Worm (Caenorhabditis elegans): ENCODE measurements around the gene sod-4.

DNA sequence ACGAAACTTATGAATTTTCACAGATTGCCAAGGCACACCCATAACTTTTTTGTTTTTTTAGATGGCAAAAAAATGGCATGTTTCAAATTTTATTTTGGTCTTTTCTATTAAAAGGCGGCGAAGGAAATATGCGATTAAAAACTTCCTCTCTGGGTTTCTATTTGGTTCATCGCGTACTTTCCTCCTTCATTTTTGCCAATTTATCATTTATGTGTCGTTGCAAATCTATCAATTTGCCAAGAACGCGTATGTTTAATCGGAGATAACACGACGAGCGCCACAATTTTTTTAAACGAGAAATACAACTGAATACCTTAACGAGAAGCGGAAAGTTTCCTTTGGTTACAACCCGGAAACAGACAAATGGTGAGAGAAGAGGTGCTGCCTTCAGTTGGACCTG lies 27.7 kb downstream of the sod-4 start:
- TF ChIP-seq jun-1 (tag; optimal IDR thresholded peaks at IDR 0.05) (no peak), zag-1 (tag; optimal IDR thresholded peaks at IDR 0.05) (no peak), elt-1 (tag; optimal IDR thresholded peaks at IDR 0.05) (no peak), nhr-11 (tag; optimal IDR thresholded peaks at IDR 0.05) (no peak), ceh-9 (tag; optimal IDR thresholded peaks at IDR 0.05) (no peak), skn-1 (tag; optimal IDR thresholded peaks at IDR 0.05) (no peak), unc-62 (GFP tag; optimal IDR thresholded peaks at IDR 0.05) (no peak), nhr-237 (tag; optimal IDR thresholded peaks at IDR 0.05) (no peak), lin-15B (tag; optimal IDR thresholded peaks at IDR 0.05) (no peak), pha-4 (tag; optimal IDR thresholded peaks at IDR 0.05) (no peak), ztf-11 (tag; optimal IDR thresholded peaks at IDR 0.05) (no peak), fkh-10 (GFP tag; optimal IDR thresholded peaks at IDR 0.05) (no peak), nhr-12 (tag; optimal IDR thresholded peaks at IDR 0.05) (no peak)
